Fruit fly (Drosophila melanogaster): Measurements from ENCODE around the gene Ppat-Dpck.

- TF ChIP-seq Dll (optimal IDR thresholded peaks at IDR 0.05) (no peak), CG8478 (optimal IDR thresholded peaks at IDR 0.05) (no peak), pan (optimal IDR thresholded peaks at IDR 0.05) (no peak)
These were observed 28.7 kb upstream of the Ppat-Dpck start for dm6 chr3L:5797274-5797673.
